Worm (Caenorhabditis elegans) whole organism, L4 larva: ENCODE measurements around the gene EGAP1.5.

Experiments
- T26A8.4 ChIP-seq: fragments of 200-800 bp; sonication (Bioruptor generic); IDR thresholded peaks from 2 replicates; pipeline ENCODE4 v1.3.6; 2022; ENCODE audit warnings: missing genetic modification characterization, missing compliant biosample characterization
- attf-4 ChIP-seq: sonication (generic microtip); optimal IDR thresholded peaks from 3 replicates; lab custom pipeline; 2017; ENCODE audit warnings: missing biosample characterization, missing genetic modification characterization
- ceh-62 ChIP-seq: sonication (generic microtip); optimal IDR thresholded peaks from 2 replicates; lab custom pipeline; 2017; ENCODE audit warnings: missing biosample characterization, missing genetic modification characterization
- ces-1 ChIP-seq: fragments of 150-350 bp; sonication (generic microtip); optimal IDR thresholded peaks from 4 replicates; lab custom pipeline; 2014; ENCODE audit warnings: missing biosample characterization, missing genetic modification reagents, missing genetic modification characterization
- cey-2 ChIP-seq: sonication (generic microtip); optimal IDR thresholded peaks from 3 replicates; lab custom pipeline; 2017; ENCODE audit warnings: missing genetic modification characterization, mild to moderate bottlenecking, missing compliant biosample characterization, antibody characterized with exemption, borderline replicate concordance; ENCODE audit not compliant: insufficient read depth
- fkh-10 ChIP-seq: fragments of 150-350 bp; optimal IDR thresholded peaks from 2 replicates; lab custom pipeline; 2014; ENCODE audit warnings: missing biosample characterization, missing genetic modification reagents, missing genetic modification characterization
- hlh-11 ChIP-seq: fragments of 200-800 bp; sonication (Bioruptor generic); optimal IDR thresholded peaks from 2 replicates; lab custom pipeline; 2018; ENCODE audit warnings: mild to moderate bottlenecking, missing genetic modification characterization, missing compliant biosample characterization
- mes-2 ChIP-seq: sonication (generic microtip); optimal IDR thresholded peaks from 2 replicates; lab custom pipeline; 2016; ENCODE audit warnings: missing genotype, mild to moderate bottlenecking, missing genetic modification characterization, missing compliant biosample characterization; ENCODE audit not compliant: poor library complexity, severe bottlenecking
- mxl-3 ChIP-seq: fragments of 200-800 bp; sonication (Bioruptor generic); optimal IDR thresholded peaks from 2 replicates; lab custom pipeline; 2018; ENCODE audit warnings: mild to moderate bottlenecking, missing genetic modification characterization, missing compliant biosample characterization
- nhr-11 ChIP-seq: fragments of 150-350 bp; optimal IDR thresholded peaks from 2 replicates; lab custom pipeline; 2014; ENCODE audit warnings: missing biosample characterization, missing genetic modification characterization
- nhr-76 ChIP-seq: fragments of 150-350 bp; optimal IDR thresholded peaks from 2 replicates; lab custom pipeline; 2014; ENCODE audit warnings: missing biosample characterization, missing genetic modification characterization
- pha-4 ChIP-seq, 2 experiments: fragments of 150-350 bp in 1 of 2; fragments of 200-800 bp in 1 of 2; sonication (Bioruptor generic) in 1 of 2; IDR thresholded peaks in 1 of 2; optimal IDR thresholded peaks in 1 of 2; 2 replicates each; pipeline versions ENCODE4 v1.3.6 to Lab custom; 2014 to 2022; ENCODE audit warnings: missing genetic modification characterization in 2 of 2, missing genetic modification reagents in 2 of 2, missing biosample characterization in 1 of 2, missing compliant biosample characterization in 1 of 2
- pqm-1 ChIP-seq: sonication (generic microtip); optimal IDR thresholded peaks from 2 replicates; lab custom pipeline; 2017; ENCODE audit warnings: missing biosample characterization, missing genetic modification characterization
- ztf-11 ChIP-seq: fragments of 150-350 bp; optimal IDR thresholded peaks from 2 replicates; lab custom pipeline; 2014; ENCODE audit warnings: missing biosample characterization, missing genetic modification characterization

DNA sequence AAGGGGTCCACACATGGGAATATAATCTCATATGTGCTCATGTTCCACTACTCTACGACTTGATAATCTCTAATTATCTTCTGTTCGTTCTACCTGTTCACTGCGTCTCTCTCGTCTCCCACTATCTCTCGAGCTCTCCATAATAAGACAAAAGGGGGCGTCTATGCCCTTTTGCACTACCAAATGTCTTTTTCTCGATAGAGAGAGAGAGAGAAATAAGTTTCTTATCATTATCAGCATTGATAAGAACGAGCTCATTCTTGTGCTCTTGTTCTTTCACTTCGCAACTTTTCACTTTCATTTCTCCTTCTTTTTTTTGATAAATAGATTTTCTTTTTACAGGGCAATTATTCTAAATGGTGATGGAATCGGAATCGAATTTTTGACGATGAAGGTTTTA is 15.6 kb upstream of the EGAP1.5 start:
- TF ChIP-seq ces-1 (GFP tag; lab: Kevin White, UChicago) (no peak), nhr-76 (tag; lab: Kevin White, UChicago) (no peak), nhr-11 (tag; lab: Kevin White, UChicago) (no peak), attf-4 (tag; lab: Kevin White, UChicago) (no peak), mes-2 (peak; percentile 40), hlh-11 (tag; lab: Kevin White, UChicago) (peak; percentile 59), pha-4 (GFP tag; IDR thresholded peaks at IDR 0.05; lab: Robert Waterston, UW) (no peak), pha-4 (tag; optimal IDR thresholded peaks at IDR 0.05; lab: Kevin White, UChicago) (no peak), cey-2 (tag; lab: Kevin White, UChicago) (no peak), fkh-10 (GFP tag; lab: Kevin White, UChicago) (no peak), ceh-62 (tag; lab: Kevin White, UChicago) (no peak), ztf-11 (tag; lab: Kevin White, UChicago) (no peak), mxl-3 (GFP tag; lab: Kevin White, UChicago) (no peak), pqm-1 (tag; lab: Kevin White, UChicago) (peak; percentile 95), T26A8.4 (GFP tag; lab: Robert Waterston, UW) (no peak)
